Worm (Caenorhabditis elegans) whole organism, early embryonic: Measurements from ENCODE around the gene srh-213.

ENCODE experiments used
- B0310.2 ChIP-seq: sonication (generic microtip); optimal IDR thresholded peaks from 2 replicates; lab custom pipeline; 2016; ENCODE audit warnings: mild to moderate bottlenecking, missing genetic modification characterization, missing compliant biosample characterization
- ama-1 ChIP-seq: fragments of 150-350 bp; optimal IDR thresholded peaks from 2 replicates; lab custom pipeline; 2014
- ceh-36 ChIP-seq: sonication (generic microtip); optimal IDR thresholded peaks from 2 replicates; lab custom pipeline; 2016; ENCODE audit warnings: missing genetic modification characterization, inconsistent platforms, missing compliant biosample characterization
- pes-1 ChIP-seq: fragments of 200-800 bp; sonication (Bioruptor generic); IDR thresholded peaks from 2 replicates; pipeline ENCODE4 v1.3.6; 2022; ENCODE audit warnings: missing genetic modification reagents, missing genetic modification characterization, missing compliant biosample characterization
- scrt-1 ChIP-seq: fragments of 200-800 bp; sonication (Bioruptor generic); IDR thresholded peaks from 2 replicates; pipeline ENCODE4 v1.3.6; 2022; ENCODE audit warnings: missing genetic modification characterization, missing compliant biosample characterization
- tbx-11 ChIP-seq: fragments of 200-800 bp; sonication (Bioruptor generic); IDR thresholded peaks from 2 replicates; pipeline ENCODE4 v1.3.6; 2022; ENCODE audit warnings: missing genetic modification characterization, missing compliant biosample characterization

DNA sequence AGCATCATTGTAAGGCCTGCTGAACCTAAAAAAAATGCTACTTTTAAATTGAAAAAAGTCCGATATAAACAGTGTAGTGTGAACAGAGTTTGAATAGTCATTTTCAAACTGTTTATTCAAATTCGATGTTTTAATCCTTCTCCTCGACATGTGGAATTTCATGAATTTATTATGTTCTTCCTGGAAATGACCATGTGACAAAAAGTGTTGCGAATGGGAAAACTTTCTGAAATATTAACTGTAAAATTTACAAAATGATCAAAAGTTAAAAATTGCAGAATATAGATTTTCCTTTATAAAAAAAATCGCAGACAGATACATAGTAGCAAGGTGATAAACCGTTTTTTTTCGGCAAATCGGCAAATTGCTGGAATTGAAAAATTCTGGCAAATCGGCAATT is 10.5 kb upstream of the srh-213 start, which contains the start of gene T22F3.8:
- TF ChIP-seq tbx-11 = no peak
- no peak for TF ChIP-seq scrt-1 (GFP tag; lab: Robert Waterston, UW)
- no peak for TF ChIP-seq B0310.2 (tag; lab: Kevin White, UChicago)
- no peak for TF ChIP-seq ama-1
- no peak for TF ChIP-seq pes-1 (GFP tag; lab: Robert Waterston, UW)
- no peak for TF ChIP-seq ceh-36 (tag; lab: Kevin White, UChicago)
